Fruit fly (Drosophila melanogaster) whole organism, wandering third instar larva: ENCODE data around the gene CG15449.
A peak's percentile ranks its signal among the peaks of the same experiment; 100 is the strongest.

Experiments
- Abd-B ChIP-seq: fragments of >200 bp; optimal IDR thresholded peaks from 2 replicates; lab custom pipeline; 2017; ENCODE audit warnings: missing biosample characterization, missing genetic modification characterization
- CrebA ChIP-seq: fragments of 200-800 bp; sonication (Bioruptor generic); optimal IDR thresholded peaks from 2 replicates; lab custom pipeline; 2016; ENCODE audit warnings: missing biosample characterization, mild to moderate bottlenecking, missing genetic modification characterization, borderline replicate concordance
- Myc ChIP-seq: fragments of >200 bp; optimal IDR thresholded peaks from 2 replicates; lab custom pipeline; 2017
- Rel ChIP-seq, 2 experiments: fragments of 200-800 bp; sonication (Bioruptor generic) in 1 of 2; optimal IDR thresholded peaks; 2 replicates in 1 of 2; 3 replicates in 1 of 2; lab custom pipeline; 2016 to 2019; ENCODE audit warnings: mild to moderate bottlenecking in 2 of 2, missing biosample characterization in 2 of 2, missing genetic modification characterization in 2 of 2, moderate library complexity in 1 of 2
- dl ChIP-seq, 2 experiments: fragments of 175-275, 200-275 bp in 1 of 2; fragments of 200-275 bp in 1 of 2; sonication (Bioruptor generic); optimal IDR thresholded peaks; lab custom pipeline; 2018; ENCODE audit warnings: mild to moderate bottlenecking in 2 of 2, missing biosample characterization in 2 of 2, missing genetic modification characterization in 2 of 2, moderate library complexity in 2 of 2; ENCODE audit not compliant: partially characterized antibody in 2 of 2, insufficient read depth in 1 of 2
- foxo ChIP-seq, 2 experiments: fragments of 200-800 bp; sonication (Bioruptor generic); optimal IDR thresholded peaks; 2 replicates in 1 of 2; 3 replicates in 1 of 2; lab custom pipeline; 2016 to 2017; ENCODE audit warnings: missing biosample characterization in 2 of 2, missing genetic modification characterization in 2 of 2
- psq ChIP-seq: fragments of 200-800 bp; sonication (Bioruptor generic); optimal IDR thresholded peaks from 3 replicates; lab custom pipeline; 2017; ENCODE audit warnings: missing biosample characterization, mild to moderate bottlenecking, missing genetic modification characterization, moderate library complexity

dm6 chrX:21042638-21043513 is 2.5 kb upstream of the CG15449 start:
- peak; percentile 75 for TF ChIP-seq psq
- peak in 1 of 2 experiments; percentile 81 for TF ChIP-seq foxo (GFP tag; optimal IDR thresholded peaks at IDR 0.05; lab: Kevin White, UChicago)
- no peak for TF ChIP-seq Abd-B (GFP tag; lab: Kevin White, UChicago)
- no peak for TF ChIP-seq Rel (GFP tag; optimal IDR thresholded peaks at IDR 0.05; lab: Kevin White, UChicago)
- TF ChIP-seq Rel (tag; optimal IDR thresholded peaks at IDR 0.05; lab: Kevin White, UChicago), result peak; percentile 76
- no peak for TF ChIP-seq dl (GFP tag; optimal IDR thresholded peaks at IDR 0.05; lab: Kevin White, UChicago; ENCODE audit: insufficient read depth in 1 of 2, partially characterized antibody in 2 of 2)
- TF ChIP-seq Myc (lab: Kevin White, UChicago), result no peak
- no peak for TF ChIP-seq CrebA (GFP tag; lab: Kevin White, UChicago)
